Worm (Caenorhabditis elegans) whole organism, young adult: ENCODE data around the gene cdka-1.

Source experiments
- F52B5.7 ChIP-seq: sonication (generic microtip); optimal IDR thresholded peaks from 2 replicates; lab custom pipeline; 2016; ENCODE audit warnings: mild to moderate bottlenecking, missing genetic modification characterization, missing compliant biosample characterization
- attf-5 ChIP-seq: fragments of 200-800 bp; sonication (Bioruptor generic); optimal IDR thresholded peaks from 2 replicates; lab custom pipeline; 2018; ENCODE audit warnings: mild to moderate bottlenecking, missing genetic modification characterization, missing compliant biosample characterization
- lin-40 ChIP-seq: sonication (generic microtip); optimal IDR thresholded peaks from 2 replicates; lab custom pipeline; 2016; ENCODE audit warnings: missing genetic modification characterization, mild to moderate bottlenecking, missing compliant biosample characterization, missing genotype, missing genetic modification reagents
- madf-8 ChIP-seq: fragments of 200-800 bp; sonication (Bioruptor generic); conservative IDR thresholded peaks from 2 replicates; pipeline ENCODE4 v1.3.6; 2022; ENCODE audit warnings: missing genetic modification reagents, missing genetic modification characterization, missing compliant biosample characterization
- mel-28 ChIP-seq: sonication (generic microtip); optimal IDR thresholded peaks from 2 replicates; lab custom pipeline; 2016; ENCODE audit warnings: borderline replicate concordance, mild to moderate bottlenecking, missing genetic modification characterization, missing compliant biosample characterization
- nfya-1 ChIP-seq: sonication (generic microtip); optimal IDR thresholded peaks from 2 replicates; lab custom pipeline; 2017; ENCODE audit warnings: antibody characterized with exemption, missing compliant biosample characterization, missing genetic modification characterization, borderline replicate concordance; ENCODE audit not compliant: insufficient read depth
- nfyb-1 ChIP-seq: fragments of 200-800 bp; sonication (Bioruptor generic); IDR thresholded peaks from 2 replicates; pipeline ENCODE4 v1.3.6; 2022; ENCODE audit warnings: missing genetic modification reagents, missing genetic modification characterization, missing compliant biosample characterization
- nhr-179 ChIP-seq: sonication (generic microtip); optimal IDR thresholded peaks from 2 replicates; lab custom pipeline; 2016; ENCODE audit warnings: mild to moderate bottlenecking, missing genetic modification characterization, missing compliant biosample characterization
- pha-4 ChIP-seq: fragments of 150-350 bp; sonication (generic microtip); optimal IDR thresholded peaks from 2 replicates; lab custom pipeline; 2014; ENCODE audit warnings: missing biosample characterization, missing genetic modification reagents, missing genetic modification characterization
- unc-62 ChIP-seq: fragments of 150-350 bp; optimal IDR thresholded peaks from 2 replicates; lab custom pipeline; 2014; ENCODE audit warnings: missing biosample characterization, missing genetic modification reagents, missing genetic modification characterization

- TF ChIP-seq nhr-179: no peak
- TF ChIP-seq nfyb-1 (GFP tag; lab: Robert Waterston, UW): peak; percentile 56; the same call in 1 of the 2 replicates
- no peak for TF ChIP-seq F52B5.7
- TF ChIP-seq unc-62 (GFP tag; lab: Kevin White, UChicago): no peak
- no peak for TF ChIP-seq mel-28 (tag; lab: Kevin White, UChicago)
- TF ChIP-seq nfya-1: no peak
- TF ChIP-seq madf-8: no peak
- TF ChIP-seq attf-5 (GFP tag; lab: Kevin White, UChicago): peak; percentile 86
- no peak for TF ChIP-seq pha-4 (tag; lab: Kevin White, UChicago)
- peak; percentile 55 for TF ChIP-seq lin-40 (tag; lab: Kevin White, UChicago)
Measured at ce11 chrIII:4693281-4693680, 34.7 kb downstream of the cdka-1 start, which contains the start of gene nifk-1.
